Worm (Caenorhabditis elegans): Measurements from ENCODE around the gene pqn-84.

The pqn-84 gene

ce11 chrIII:11699959-11700358 lies at the start of gene pqn-84:
pqn-84 (plus strand) TSS chrIII:11700259.
- TF ChIP-seq daf-16 (GFP tag; optimal IDR thresholded peaks at IDR 0.05), result no peak
- no peak for TF ChIP-seq daf-16 (tag; optimal IDR thresholded peaks at IDR 0.05)
- TF ChIP-seq mxl-2 (GFP tag; conservative IDR thresholded peaks at IDR 0.05), result no peak
- no peak for TF ChIP-seq nhr-6 (tag; optimal IDR thresholded peaks at IDR 0.05)
- no peak for TF ChIP-seq vab-7 (GFP tag; IDR thresholded peaks at IDR 0.05)
- no peak for TF ChIP-seq ceh-28 (tag; optimal IDR thresholded peaks at IDR 0.05)

- TF ChIP-seq cey-2 (tag; optimal IDR thresholded peaks at IDR 0.05; ENCODE audit: borderline replicate concordance, insufficient read depth) (no peak), set-16 (GFP tag; IDR thresholded peaks at IDR 0.05) (peak; percentile 81), F44E2.7 (GFP tag; IDR thresholded peaks at IDR 0.05) (no peak), D1046.2 (GFP tag; IDR thresholded peaks at IDR 0.05) (0 out of 2 replicates have a peak, but pooled peaks have one; percentile 18)
These were observed 48.6 kb upstream of the pqn-84 start for ce11 chrIII:11651430-11651829.

ce11 chrIII:11656389-11656788 lies 43.7 kb upstream of the pqn-84 start:
- TF ChIP-seq ceh-32 (tag; optimal IDR thresholded peaks at IDR 0.05; ENCODE audit: poor library complexity), result no peak
- TF ChIP-seq F49E8.2 (tag; optimal IDR thresholded peaks at IDR 0.05; ENCODE audit: borderline replicate concordance), result no peak
- no peak for TF ChIP-seq hif-1 (tag; optimal IDR thresholded peaks at IDR 0.05)
- no peak for TF ChIP-seq lin-38 (GFP tag; IDR thresholded peaks at IDR 0.05)
- no peak for TF ChIP-seq mep-1 (tag; optimal IDR thresholded peaks at IDR 0.05)
- no peak for TF ChIP-seq unc-62 (GFP tag; optimal IDR thresholded peaks at IDR 0.05 in 1 of 2)
- no peak for TF ChIP-seq unc-62 (tag; optimal IDR thresholded peaks at IDR 0.05)
- TF ChIP-seq dve-1 (tag; optimal IDR thresholded peaks at IDR 0.05; ENCODE audit: insufficient read depth), result no peak
- no peak for TF ChIP-seq egl-43 (GFP tag; IDR thresholded peaks at IDR 0.05)
- no peak for TF ChIP-seq saeg-2 (GFP tag; IDR thresholded peaks at IDR 0.05)
- no peak for TF ChIP-seq F26F4.8 (GFP tag; conservative IDR thresholded peaks at IDR 0.05)
- TF ChIP-seq nhr-48 (tag; optimal IDR thresholded peaks at IDR 0.05), result no peak
- TF ChIP-seq nhr-77 (tag; optimal IDR thresholded peaks at IDR 0.05), result no peak
- TF ChIP-seq nhr-111 (GFP tag; optimal IDR thresholded peaks at IDR 0.05), result no peak
- no peak for TF ChIP-seq rbr-2 (tag; optimal IDR thresholded peaks at IDR 0.05)
- no peak for TF ChIP-seq ceh-62 (tag; optimal IDR thresholded peaks at IDR 0.05)
- TF ChIP-seq snpc-4 (tag; optimal IDR thresholded peaks at IDR 0.05), result no peak

- TF ChIP-seq snpc-4 (tag; optimal IDR thresholded peaks at IDR 0.05), result no peak
- TF ChIP-seq hlh-11 (tag; optimal IDR thresholded peaks at IDR 0.05), result peak; percentile 97
- TF ChIP-seq mes-2 (tag; optimal IDR thresholded peaks at IDR 0.05; ENCODE audit: poor library complexity, severe bottlenecking), result peak; percentile 79
- no peak for TF ChIP-seq egl-27 (tag; optimal IDR thresholded peaks at IDR 0.05)
- TF ChIP-seq unc-62 (GFP tag; optimal IDR thresholded peaks at IDR 0.05 in 1 of 2), result peak in 1 of 2 experiments; percentile 10
- no peak for TF ChIP-seq unc-62 (tag; optimal IDR thresholded peaks at IDR 0.05)
- TF ChIP-seq madf-5 (GFP tag; IDR thresholded peaks at IDR 0.05), result no peak
- TF ChIP-seq ZK546.5 (tag; optimal IDR thresholded peaks at IDR 0.05), result no peak
- TF ChIP-seq Y105C5A.15 (GFP tag; IDR thresholded peaks at IDR 0.05), result no peak
- 0 out of 2 replicates have a peak, but pooled peaks have one; percentile 58 for TF ChIP-seq dmd-9 (GFP tag; IDR thresholded peaks at IDR 0.05)
- no peak for TF ChIP-seq nhr-6 (tag; optimal IDR thresholded peaks at IDR 0.05)
- TF ChIP-seq mxl-3 (GFP tag; optimal IDR thresholded peaks at IDR 0.05), result peak; percentile 33
- TF ChIP-seq lin-29 (GFP tag; IDR thresholded peaks at IDR 0.05), result no peak
- no peak for TF ChIP-seq ZK337.2 (GFP tag; IDR thresholded peaks at IDR 0.05)
- TF ChIP-seq mdt-29 (GFP tag; IDR thresholded peaks at IDR 0.05), result no peak
- TF ChIP-seq ceh-44 (GFP tag; IDR thresholded peaks at IDR 0.05), result no peak
- no peak for TF ChIP-seq lir-3 (tag; optimal IDR thresholded peaks at IDR 0.05)
- TF ChIP-seq nhr-48 (tag; optimal IDR thresholded peaks at IDR 0.05), result no peak
- TF ChIP-seq ctbp-1 (GFP tag; IDR thresholded peaks at IDR 0.05), result 0 out of 2 replicates have a peak, but pooled peaks have one; percentile 18
- no peak for TF ChIP-seq gei-8 (GFP tag; optimal IDR thresholded peaks at IDR 0.05)
- TF ChIP-seq mep-1 (tag; optimal IDR thresholded peaks at IDR 0.05), result peak; percentile 83
- TF ChIP-seq nhr-28 (tag; optimal IDR thresholded peaks at IDR 0.05), result peak; percentile 60
- no peak for TF ChIP-seq vab-7 (GFP tag; IDR thresholded peaks at IDR 0.05)
- 0 out of 2 replicates have a peak, but pooled peaks have one; percentile 41 for TF ChIP-seq zfp-3 (GFP tag; conservative IDR thresholded peaks at IDR 0.05)
- TF ChIP-seq T20F7.1 (GFP tag; optimal IDR thresholded peaks at IDR 0.05), result no peak
These were observed 42.8 kb upstream of the pqn-84 start, which contains the start of gene crh-1 for ce11 chrIII:11657185-11657817. crh-1 (plus strand) TSS chrIII:11657767.
